Worm (Caenorhabditis elegans) whole organism, L1 larva: Measurements from ENCODE around the gene F54F2.6.

Experiments
- F16B12.6 ChIP-seq: fragments of 150-350 bp; optimal IDR thresholded peaks from 2 replicates; lab custom pipeline; 2014; ENCODE audit warnings: missing biosample characterization, missing genetic modification characterization
- ama-1 ChIP-seq: fragments of 150-350 bp; optimal IDR thresholded peaks from 2 replicates; lab custom pipeline; 2014
- blmp-1 ChIP-seq: fragments of 150-350 bp; optimal IDR thresholded peaks from 2 replicates; lab custom pipeline; 2014; ENCODE audit warnings: missing biosample characterization, missing genetic modification characterization
- ceh-82 ChIP-seq, 3 experiments: fragments of 150-350 bp in 1 of 3; sonication (generic microtip) in 2 of 3; optimal IDR thresholded peaks; 2 replicates each; lab custom pipeline; 2014 to 2017; ENCODE audit warnings: missing biosample characterization in 3 of 3, missing genetic modification characterization in 3 of 3
- egl-13 ChIP-seq: sonication (generic microtip); optimal IDR thresholded peaks from 2 replicates; lab custom pipeline; 2016; ENCODE audit warnings: missing genotype, missing genetic modification reagents, missing genetic modification characterization, missing compliant biosample characterization
- hlh-4 ChIP-seq: sonication (generic microtip); optimal IDR thresholded peaks from 2 replicates; lab custom pipeline; 2016; ENCODE audit warnings: mild to moderate bottlenecking, missing genetic modification characterization, missing compliant biosample characterization
- mdl-1 ChIP-seq, 2 experiments: fragments of 150-350 bp; optimal IDR thresholded peaks; 2 replicates each; lab custom pipeline; 2014 to 2017; ENCODE audit warnings: missing biosample characterization in 2 of 2, missing genetic modification characterization in 2 of 2, inconsistent platforms in 1 of 2
- nhr-11 ChIP-seq: fragments of 150-350 bp; optimal IDR thresholded peaks from 2 replicates; lab custom pipeline; 2014; ENCODE audit warnings: missing biosample characterization, missing genetic modification characterization
- nhr-77 ChIP-seq: fragments of 150-350 bp; optimal IDR thresholded peaks from 2 replicates; lab custom pipeline; 2014; ENCODE audit warnings: missing biosample characterization, missing genetic modification characterization
- pag-3 ChIP-seq: sonication (generic microtip); optimal IDR thresholded peaks from 2 replicates; lab custom pipeline; 2017; ENCODE audit warnings: missing genetic modification characterization, mild to moderate bottlenecking, missing compliant biosample characterization, antibody characterized with exemption, borderline replicate concordance; ENCODE audit not compliant: insufficient read depth
- snpc-4 ChIP-seq: fragments of 150-350 bp; optimal IDR thresholded peaks from 2 replicates; lab custom pipeline; 2014; ENCODE audit warnings: missing biosample characterization, missing genetic modification characterization
- unc-62 ChIP-seq: fragments of 150-350 bp; optimal IDR thresholded peaks from 2 replicates; lab custom pipeline; 2014; ENCODE audit warnings: missing biosample characterization, missing genetic modification reagents, missing genetic modification characterization
- zag-1 ChIP-seq: fragments of 150-350 bp; optimal IDR thresholded peaks from 2 replicates; lab custom pipeline; 2014; ENCODE audit warnings: missing biosample characterization, missing genetic modification characterization

- TF ChIP-seq egl-13 (tag; lab: Kevin White, UChicago) (no peak), zag-1 (tag; lab: Kevin White, UChicago) (no peak), mdl-1 (tag; optimal IDR thresholded peaks at IDR 0.05; lab: Kevin White, UChicago) (no peak), ceh-82 (tag; optimal IDR thresholded peaks at IDR 0.05; lab: Kevin White, UChicago) (no peak), pag-3 (tag; lab: Kevin White, UChicago) (no peak), hlh-4 (tag; lab: Kevin White, UChicago) (no peak), blmp-1 (tag; lab: Kevin White, UChicago) (peak; percentile 28), ama-1 (no peak), snpc-4 (no peak), nhr-77 (tag; lab: Kevin White, UChicago) (no peak), F16B12.6 (no peak), nhr-11 (no peak), unc-62 (no peak)
Measured at ce11 chrIII:8829245-8829644, 28.7 kb upstream of the F54F2.6 start, which contains the start of gene F44E2.3.
